Fruit fly (Drosophila melanogaster) whole organism, embryonic: ENCODE data around the gene Mst85C.

ENCODE experiments used
- ATbp ChIP-seq: fragments of 200-800 bp; sonication (Bioruptor generic); optimal IDR thresholded peaks from 2 replicates; lab custom pipeline; 2017; ENCODE audit warnings: missing biosample characterization, mild to moderate bottlenecking, missing genetic modification characterization, missing genetic modification reagents
- B-H1 ChIP-seq: fragments of 200-800 bp; sonication (Bioruptor generic); IDR thresholded peaks from 3 replicates; pipeline ENCODE4 v1.3.6; 2022; ENCODE audit warnings: missing biosample characterization, missing genetic modification characterization
- CG10543 ChIP-seq: fragments of 200-800 bp; sonication (Bioruptor generic); optimal IDR thresholded peaks from 3 replicates; lab custom pipeline; 2017; ENCODE audit warnings: missing biosample characterization, mild to moderate bottlenecking, missing genetic modification characterization, moderate library complexity
- CG1233 ChIP-seq: fragments of 200-800 bp; sonication (Bioruptor generic); optimal IDR thresholded peaks from 4 replicates; lab custom pipeline; 2018; ENCODE audit warnings: missing biosample characterization, mild to moderate bottlenecking, missing genetic modification characterization
- CG15601 ChIP-seq: fragments of 200-800 bp; sonication (Bioruptor generic); optimal IDR thresholded peaks from 3 replicates; lab custom pipeline; 2019; ENCODE audit warnings: missing biosample characterization, mild to moderate bottlenecking, missing genetic modification characterization, moderate library complexity
- CG18011 ChIP-seq: fragments of 200-800 bp; sonication (Bioruptor generic); optimal IDR thresholded peaks from 2 replicates; lab custom pipeline; 2017; ENCODE audit warnings: missing biosample characterization, missing genetic modification characterization, mild to moderate bottlenecking, moderate library complexity, missing genotype
- CG1832 ChIP-seq: fragments of 200-800 bp; sonication (Bioruptor generic); optimal IDR thresholded peaks from 2 replicates; lab custom pipeline; 2017; ENCODE audit warnings: missing biosample characterization, mild to moderate bottlenecking, missing genetic modification characterization, inconsistent platforms
- CG2116 ChIP-seq: fragments of 200-800 bp; sonication (Bioruptor generic); optimal IDR thresholded peaks from 3 replicates; lab custom pipeline; 2018; ENCODE audit warnings: missing biosample characterization, mild to moderate bottlenecking, missing genetic modification characterization
- CG2712 ChIP-seq: fragments of 200-800 bp; optimal IDR thresholded peaks from 3 replicates; lab custom pipeline; 2019; ENCODE audit warnings: missing biosample characterization, mild to moderate bottlenecking, missing genetic modification characterization, moderate library complexity
- CG31365 ChIP-seq: fragments of 200-800 bp; sonication (Bioruptor generic); optimal IDR thresholded peaks from 2 replicates; lab custom pipeline; 2018; ENCODE audit warnings: missing biosample characterization, mild to moderate bottlenecking, missing genetic modification characterization
- CG31441 ChIP-seq: fragments of 200-800 bp; sonication (Bioruptor generic); IDR thresholded peaks from 2 replicates; pipeline ENCODE4 v1.3.6; 2022; ENCODE audit warnings: missing biosample characterization, missing genetic modification characterization
- CG3163 ChIP-seq: fragments of 200-800 bp; sonication (Bioruptor generic); optimal IDR thresholded peaks from 3 replicates; lab custom pipeline; 2016; ENCODE audit warnings: missing biosample characterization, missing genetic modification characterization
- CG8281 ChIP-seq: fragments of 200-800 bp; sonication (Bioruptor generic); optimal IDR thresholded peaks from 2 replicates; lab custom pipeline; 2018; ENCODE audit warnings: missing biosample characterization, mild to moderate bottlenecking, missing genetic modification characterization, moderate library complexity
- CG8388 ChIP-seq: fragments of 200-800 bp; sonication (Bioruptor generic); optimal IDR thresholded peaks from 2 replicates; lab custom pipeline; 2019; ENCODE audit warnings: missing biosample characterization, mild to moderate bottlenecking, missing genetic modification characterization, moderate library complexity
- CG9932 ChIP-seq: fragments of 200-800 bp; sonication (Bioruptor generic); IDR thresholded peaks from 2 replicates; pipeline ENCODE4 v1.3.6; 2022; ENCODE audit warnings: missing biosample characterization, missing genetic modification characterization
- Dfd ChIP-seq, 2 experiments: fragments of >200 bp; optimal IDR thresholded peaks; 2 replicates each; lab custom pipeline; 2017; ENCODE audit warnings: missing biosample characterization in 2 of 2, missing genetic modification characterization in 2 of 2
- Dref ChIP-seq: fragments of 200-800 bp; sonication (Bioruptor generic); IDR thresholded peaks from 2 replicates; pipeline ENCODE4 v1.3.6; 2022; ENCODE audit warnings: missing biosample characterization, missing genetic modification characterization
- Jarid2 ChIP-seq: fragments of 200-800 bp; sonication (Bioruptor generic); optimal IDR thresholded peaks from 3 replicates; lab custom pipeline; 2017; ENCODE audit warnings: mild to moderate bottlenecking, missing biosample characterization, missing genetic modification reagents, missing genetic modification characterization
- Sry-β ChIP-seq: fragments of 200-800 bp; sonication (Bioruptor generic); optimal IDR thresholded peaks from 2 replicates; lab custom pipeline; 2018; ENCODE audit warnings: missing biosample characterization, mild to moderate bottlenecking, missing genetic modification characterization, moderate library complexity
- Xbp1 ChIP-seq: fragments of 200-800 bp; sonication (Bioruptor generic); optimal IDR thresholded peaks from 3 replicates; lab custom pipeline; 2016; ENCODE audit warnings: missing biosample characterization, mild to moderate bottlenecking, missing genetic modification characterization
- da ChIP-seq: fragments of 200-800 bp; sonication (Bioruptor generic); optimal IDR thresholded peaks from 2 replicates; lab custom pipeline; 2016; ENCODE audit warnings: missing biosample characterization, missing genetic modification characterization
- emc ChIP-seq: fragments of 200-800 bp; sonication (Bioruptor generic); optimal IDR thresholded peaks from 2 replicates; lab custom pipeline; 2016; ENCODE audit warnings: missing biosample characterization, missing genetic modification characterization
- ewg ChIP-seq: fragments of 200-800 bp; sonication (Bioruptor generic); optimal IDR thresholded peaks from 3 replicates; lab custom pipeline; 2017; ENCODE audit warnings: mild to moderate bottlenecking, missing biosample characterization, missing genetic modification reagents, missing genetic modification characterization
- hbn ChIP-seq: fragments of 200-800 bp; sonication (Bioruptor generic); IDR thresholded peaks from 2 replicates; pipeline ENCODE4 v1.3.6; 2022; ENCODE audit warnings: missing biosample characterization, missing genetic modification characterization; ENCODE audit not compliant: partially characterized antibody
- ind ChIP-seq: fragments of 200-800 bp; sonication (Bioruptor generic); optimal IDR thresholded peaks from 3 replicates; lab custom pipeline; 2016; ENCODE audit warnings: missing biosample characterization, missing genetic modification characterization
- insv ChIP-seq, 2 experiments: fragments of 200-800 bp; sonication (Bioruptor generic); optimal IDR thresholded peaks; 3 replicates each; lab custom pipeline; 2016 to 2018; ENCODE audit warnings: missing biosample characterization in 2 of 2, missing genetic modification characterization in 2 of 2
- mam ChIP-seq: fragments of 200-800 bp; sonication (Bioruptor generic); optimal IDR thresholded peaks from 3 replicates; lab custom pipeline; 2016; ENCODE audit warnings: missing biosample characterization, missing genetic modification characterization
- pb ChIP-seq: fragments of 200-800 bp; sonication (Bioruptor generic); optimal IDR thresholded peaks from 3 replicates; lab custom pipeline; 2016; ENCODE audit warnings: missing biosample characterization, missing genetic modification characterization
- pho ChIP-seq: fragments of 200-800 bp; sonication (Bioruptor generic); optimal IDR thresholded peaks from 2 replicates; lab custom pipeline; 2016; ENCODE audit warnings: missing biosample characterization, missing genetic modification characterization
- ranshi ChIP-seq: fragments of 200-800 bp; sonication (Bioruptor generic); IDR thresholded peaks from 2 replicates; pipeline ENCODE4 v1.3.6; 2022; ENCODE audit warnings: missing biosample characterization, missing genetic modification characterization
- salm ChIP-seq: fragments of 200-800 bp; sonication (Bioruptor generic); optimal IDR thresholded peaks from 2 replicates; lab custom pipeline; 2018; ENCODE audit warnings: missing biosample characterization, mild to moderate bottlenecking, missing genetic modification characterization
- sna ChIP-seq: fragments of 200-800 bp; sonication (Bioruptor generic); IDR thresholded peaks from 2 replicates; pipeline ENCODE4 v1.3.6; 2022; ENCODE audit warnings: missing biosample characterization, missing genetic modification characterization; ENCODE audit not compliant: partially characterized antibody
- sqz ChIP-seq: fragments of 200-800 bp; sonication (Bioruptor generic); optimal IDR thresholded peaks from 3 replicates; lab custom pipeline; 2018; ENCODE audit warnings: missing biosample characterization, mild to moderate bottlenecking, missing genetic modification characterization
- tio ChIP-seq: fragments of 200-800 bp; sonication (Bioruptor generic); optimal IDR thresholded peaks from 2 replicates; lab custom pipeline; 2017; ENCODE audit warnings: missing biosample characterization, missing genetic modification characterization, inconsistent platforms
- tna ChIP-seq: fragments of 200-800 bp; sonication (Bioruptor generic); IDR thresholded peaks from 2 replicates; pipeline ENCODE4 v1.3.6; 2022; ENCODE audit warnings: missing biosample characterization, missing genetic modification characterization; ENCODE audit not compliant: partially characterized antibody
- usp ChIP-seq: fragments of >200 bp; optimal IDR thresholded peaks from 2 replicates; lab custom pipeline; 2017; ENCODE audit warnings: missing biosample characterization, missing genetic modification characterization

Gene Mst85C

DNA sequence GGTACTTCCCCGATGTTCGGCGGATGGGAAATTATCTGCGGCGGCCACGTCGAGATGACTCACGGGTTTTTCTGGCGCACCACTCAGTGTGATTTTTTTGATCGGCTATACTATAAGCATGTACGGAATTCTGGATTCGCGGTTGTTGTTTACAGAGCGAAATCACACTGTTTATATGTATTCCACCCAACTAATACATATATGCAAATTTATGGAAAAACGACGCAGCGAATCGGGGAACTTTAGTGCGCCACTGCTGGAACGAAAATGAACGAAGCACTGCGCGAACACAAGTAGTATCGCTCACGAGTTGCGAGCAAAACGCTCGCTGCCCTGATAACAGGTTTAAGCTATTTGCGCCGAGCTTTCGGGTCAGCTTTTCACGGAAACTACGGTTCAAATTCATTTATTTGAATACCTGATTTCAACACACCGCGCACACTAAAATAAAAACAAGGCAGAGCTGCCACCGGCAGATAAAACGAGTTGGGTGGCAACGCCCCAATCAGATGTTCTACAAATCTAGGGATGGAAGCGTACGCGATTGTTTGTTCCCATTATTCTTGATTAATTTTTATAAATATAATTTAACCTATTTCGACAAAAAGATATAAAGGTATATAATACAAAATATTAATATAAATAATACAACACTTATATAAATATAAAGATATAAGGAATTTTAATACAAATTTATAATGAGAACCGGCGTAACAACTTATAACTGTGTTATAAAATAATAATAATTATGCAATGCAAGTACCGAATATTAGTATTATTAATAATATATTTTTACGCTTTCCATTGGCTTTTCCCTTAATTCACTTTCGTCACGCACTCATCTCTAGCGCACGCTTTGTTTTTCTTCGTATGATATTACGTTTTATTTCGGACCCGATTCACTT, 632 bp upstream of the Mst85C start, which contains the start of gene Rel (continued):
- TF ChIP-seq ewg (GFP tag; lab: Kevin White, UChicago) (peak; percentile 49), B-H1 (GFP tag; lab: Robert Waterston, UW) (no peak), ind (GFP tag; lab: Kevin White, UChicago) (peak; percentile 43), Dref (no peak), emc (GFP tag; lab: Kevin White, UChicago) (no peak), hbn (GFP tag; lab: Robert Waterston, UW) (no peak), tna (GFP tag; lab: Robert Waterston, UW) (no peak), usp (GFP tag; lab: Kevin White, UChicago) (no peak), da (GFP tag; lab: Kevin White, UChicago) (no peak), CG8388 (peak; percentile 69), CG3163 (no peak), sna (GFP tag; lab: Robert Waterston, UW) (no peak), salm (tag; lab: Kevin White, UChicago) (peak; percentile 54), CG2712 (tag; lab: Kevin White, UChicago) (peak; percentile 91), insv (GFP tag; optimal IDR thresholded peaks at IDR 0.05; lab: Kevin White, UChicago) (peak in 1 of 2 experiments; percentile 35), CG9932 (no peak), pho (peak; percentile 24), ranshi (no peak), CG18011 (GFP tag; lab: Kevin White, UChicago) (no peak), ATbp (GFP tag; lab: Kevin White, UChicago) (peak; percentile 17), CG2116 (peak; percentile 33), CG8281 (tag; lab: Kevin White, UChicago) (peak; percentile 28), pb (GFP tag; lab: Kevin White, UChicago) (peak; percentile 34), CG10543 (GFP tag; lab: Kevin White, UChicago) (peak; percentile 98), Dfd (GFP tag; optimal IDR thresholded peaks at IDR 0.05; lab: Kevin White, UChicago) (no peak), sqz (peak; percentile 49), mam (GFP tag; lab: Kevin White, UChicago) (no peak), Xbp1 (GFP tag; lab: Kevin White, UChicago) (peak; percentile 46), CG1233 (GFP tag; lab: Kevin White, UChicago) (peak; percentile 42), CG1832 (GFP tag; lab: Kevin White, UChicago) (no peak), tio (GFP tag; lab: Kevin White, UChicago) (peak; percentile 43), CG15601 (tag; lab: Kevin White, UChicago) (peak; percentile 77), Sry-β (GFP tag; lab: Kevin White, UChicago) (no peak), CG31441 (GFP tag; lab: Robert Waterston, UW) (no peak), Jarid2 (peak; percentile 54), CG31365 (tag; lab: Kevin White, UChicago) (peak; percentile 11)
- TF ChIP-seq, all 482 proteins: peak for 205
